Fruit fly (Drosophila melanogaster): ENCODE measurements around the gene CG32320.

DNA sequence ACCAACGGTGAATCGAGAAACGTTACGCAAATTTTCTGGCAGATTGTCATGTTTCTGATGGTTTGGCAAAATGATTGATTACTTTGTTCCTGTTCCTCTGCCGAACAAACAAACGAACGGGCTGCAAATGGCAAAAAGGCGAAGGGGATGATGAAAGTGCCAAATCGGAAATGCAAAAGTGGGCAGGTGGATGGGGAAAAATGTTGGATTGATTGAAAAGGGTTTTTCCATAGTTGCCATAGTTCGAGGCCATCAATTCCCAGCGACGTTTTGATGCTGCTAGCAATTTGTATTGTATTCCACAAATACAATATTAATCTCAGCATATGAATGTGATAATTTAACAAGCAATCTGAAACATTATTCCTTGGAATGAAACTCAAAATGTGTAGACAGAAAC, 17.5 kb downstream of the CG32320 start, which contains the start of gene FucTD:
- TF ChIP-seq pan (optimal IDR thresholded peaks at IDR 0.05) (no peak), usp (GFP tag; optimal IDR thresholded peaks at IDR 0.05) (no peak), psq (optimal IDR thresholded peaks at IDR 0.05) (no peak), Dll (optimal IDR thresholded peaks at IDR 0.05) (no peak), CG8478 (optimal IDR thresholded peaks at IDR 0.05) (no peak)

Measured in whole organism.